Worm (Caenorhabditis elegans): ENCODE data around the gene snf-5.

DNA sequence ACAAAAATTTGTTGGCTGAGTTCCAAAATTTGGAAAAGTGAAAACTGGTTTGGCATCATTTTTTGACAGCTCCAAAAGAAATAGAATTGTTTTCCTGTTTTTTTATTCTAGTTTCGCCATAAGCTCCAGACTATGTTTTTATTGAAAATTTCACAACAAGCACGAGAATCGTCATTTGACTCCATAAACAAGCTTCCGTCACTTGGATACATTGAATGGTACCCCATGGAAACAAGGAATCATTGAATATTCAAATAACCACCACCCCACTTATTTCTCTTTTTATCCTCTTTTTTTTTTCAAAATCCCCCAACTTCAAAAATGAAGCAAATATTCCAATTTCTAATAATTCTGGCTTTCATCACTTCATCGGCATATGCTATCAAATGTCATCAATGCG, 43.2 kb upstream of the snf-5 start, which contains the start of gene ddn-2:
- TF ChIP-seq cog-1 (tag; optimal IDR thresholded peaks at IDR 0.05) (no peak), tab-1 (GFP tag; IDR thresholded peaks at IDR 0.05) (no peak), med-1 (GFP tag; optimal IDR thresholded peaks at IDR 0.05; ENCODE audit: insufficient read depth) (no peak), flt-1 (GFP tag; IDR thresholded peaks at IDR 0.05) (no peak), ztf-23 (GFP tag; IDR thresholded peaks at IDR 0.05) (no peak), ztf-29 (GFP tag; IDR thresholded peaks at IDR 0.05) (no peak), T22C8.4 (GFP tag; IDR thresholded peaks at IDR 0.05) (no peak), ref-1 (GFP tag; conservative IDR thresholded peaks at IDR 0.05) (no peak), klf-2 (GFP tag; conservative IDR thresholded peaks at IDR 0.05) (no peak)

Data from whole organism, midembryonic.